Worm (Caenorhabditis elegans) whole organism, early embryonic: ENCODE results near the gene Y51H4A.22.

Source experiments
- ceh-36 ChIP-seq: sonication (generic microtip); optimal IDR thresholded peaks from 2 replicates; lab custom pipeline; 2016; ENCODE audit warnings: missing genetic modification characterization, inconsistent platforms, missing compliant biosample characterization
- scrt-1 ChIP-seq: fragments of 200-800 bp; sonication (Bioruptor generic); IDR thresholded peaks from 2 replicates; pipeline ENCODE4 v1.3.6; 2022; ENCODE audit warnings: missing genetic modification characterization, missing compliant biosample characterization
- sea-1 ChIP-seq: fragments of 200-800 bp; sonication (Bioruptor generic); conservative IDR thresholded peaks from 2 replicates; pipeline ENCODE4 v1.3.6; 2022; ENCODE audit warnings: missing genetic modification characterization, missing compliant biosample characterization

ce11 chrIV:16740769-16741168 lies 20.3 kb downstream of the Y51H4A.22 start, which contains the start of gene Y51H4A.24:
- TF ChIP-seq sea-1 (GFP tag; lab: Robert Waterston, UW) (no peak), ceh-36 (tag; lab: Kevin White, UChicago) (no peak), scrt-1 (GFP tag; lab: Robert Waterston, UW) (no peak)
